Fruit fly (Drosophila melanogaster) Kc167 (cell line): ENCODE results near the gene CG7394.

Experiments used
- Myc ChIP-seq: fragments of >200 bp; optimal IDR thresholded peaks from 2 replicates; lab custom pipeline; 2017; ENCODE audit warnings: missing external identifiers
- h ChIP-seq: fragments of >200 bp; optimal IDR thresholded peaks from 3 replicates; lab custom pipeline; 2018; ENCODE audit warnings: missing external identifiers
- psq ChIP-seq: fragments of >200 bp; optimal IDR thresholded peaks from 2 replicates; lab custom pipeline; 2017; ENCODE audit warnings: missing external identifiers

DNA sequence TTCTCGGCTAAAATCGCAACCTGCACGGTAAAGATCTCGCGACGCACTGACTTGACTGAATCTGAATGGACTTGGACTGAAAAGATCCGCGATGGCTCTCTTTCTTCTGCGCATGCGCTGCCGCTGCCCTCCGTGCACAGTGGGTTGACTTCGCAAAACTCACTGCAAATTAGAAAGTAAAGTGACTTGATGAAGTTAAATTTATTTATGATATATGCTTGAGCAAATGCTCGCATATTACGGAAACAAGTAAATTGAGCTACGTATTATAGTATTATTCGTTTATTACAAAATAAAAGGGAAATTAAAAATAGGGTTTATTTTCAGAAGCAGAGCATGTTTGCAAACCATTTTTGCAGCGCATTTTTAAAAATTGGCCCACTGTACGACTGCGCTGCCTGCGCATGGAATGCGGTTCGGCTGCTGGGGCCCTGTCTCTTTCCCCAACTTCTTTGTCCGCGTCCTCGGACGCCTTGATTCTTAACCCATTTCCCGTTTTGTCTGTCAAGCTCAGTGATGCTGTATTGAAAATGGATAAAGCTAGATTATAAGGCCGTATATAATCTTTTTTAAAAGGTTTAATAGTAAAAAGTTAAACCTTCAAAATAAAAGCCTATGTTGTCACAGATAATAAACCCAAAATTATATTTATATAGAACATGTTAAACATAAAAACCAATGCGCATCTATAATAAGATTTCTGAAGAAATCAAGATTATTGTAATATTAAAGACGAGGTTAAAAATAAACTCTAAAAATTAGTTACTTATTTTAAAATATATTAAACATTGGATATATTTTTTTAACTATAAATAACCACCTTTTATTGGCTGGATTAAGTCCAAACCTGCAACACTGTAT lies 26.2 kb downstream of the CG7394 start, which contains the start of gene rt:
- TF ChIP-seq psq (lab: Kevin White, UChicago) (no peak), Myc (lab: Kevin White, UChicago) (no peak), h (lab: Kevin White, UChicago) (no peak)
